Fruit fly (Drosophila melanogaster) whole organism, larva: ENCODE data around the gene CG11714.

Source experiments
- noc ChIP-seq: fragments of 200-800 bp; sonication (Bioruptor generic); optimal IDR thresholded peaks from 3 replicates; lab custom pipeline; 2019; ENCODE audit warnings: missing biosample characterization, mild to moderate bottlenecking, missing genetic modification characterization, moderate library complexity

CG11714 gene

dm6 chr3L:11522613-11523012 lies at the start of gene CG11714, which contains the start of gene Fuca:
CG11714 (minus strand) TSS chr3L:11522713.
Fuca (minus strand) TSS chr3L:11522713.
- TF ChIP-seq noc (tag; lab: Kevin White, UChicago): no peak

dm6 chr3L:11563972-11564533 lies 41.5 kb upstream of the CG11714 start, which contains the start of the genes CG46412 and CG33267:
CG46412 (minus strand) TSS chr3L:11564072.
CG33267 (plus strand) TSS chr3L:11564483.
- TF ChIP-seq noc (tag; lab: Kevin White, UChicago): no peak

- peak; percentile 88 for TF ChIP-seq noc (tag; lab: Kevin White, UChicago)
Measured at dm6 chr3L:11561946-11562760, 39.6 kb upstream of the CG11714 start, which contains the start of the genes CG7394 and Mob2. CG7394 (plus strand) TSS chr3L:11561996. Mob2 (minus strand) TSS chr3L:11562233.

- TF ChIP-seq noc (tag; lab: Kevin White, UChicago): no peak
Measured at dm6 chr3L:11560885-11561284, 38.4 kb upstream of the CG11714 start.

dm6 chr3L:11557209-11557608 lies 34.7 kb upstream of the CG11714 start:
- TF ChIP-seq noc (tag; lab: Kevin White, UChicago): no peak

dm6 chr3L:11556637-11557036 lies 34.1 kb upstream of the CG11714 start:
- peak; percentile 41 for TF ChIP-seq noc (tag; lab: Kevin White, UChicago)

dm6 chr3L:11555662-11556460 lies 33.3 kb upstream of the CG11714 start:
- peak; percentile 47 for TF ChIP-seq noc (tag; lab: Kevin White, UChicago)

dm6 chr3L:11554796-11555195 lies 32.3 kb upstream of the CG11714 start:
- no peak for TF ChIP-seq noc (tag; lab: Kevin White, UChicago)

- no peak for TF ChIP-seq noc (tag; lab: Kevin White, UChicago)
Measured at dm6 chr3L:11554338-11554737, 31.8 kb upstream of the CG11714 start.

- no peak for TF ChIP-seq noc (tag; lab: Kevin White, UChicago)
Measured at dm6 chr3L:11553672-11554068, 31.2 kb upstream of the CG11714 start.

- TF ChIP-seq noc (tag; lab: Kevin White, UChicago): peak; percentile 29
Measured at dm6 chr3L:11552996-11553671, 30.6 kb upstream of the CG11714 start.

dm6 chr3L:11551949-11552348 lies 29.4 kb upstream of the CG11714 start:
- TF ChIP-seq noc (tag; lab: Kevin White, UChicago): no peak

dm6 chr3L:11550359-11551056 lies 28.0 kb upstream of the CG11714 start:
- no peak for TF ChIP-seq noc (tag; lab: Kevin White, UChicago)

- no peak for TF ChIP-seq noc (tag; lab: Kevin White, UChicago)
Measured at dm6 chr3L:11549432-11549831, 26.9 kb upstream of the CG11714 start.

- TF ChIP-seq noc (tag; lab: Kevin White, UChicago): no peak
Measured at dm6 chr3L:11548009-11548408, 25.5 kb upstream of the CG11714 start.
